Worm (Caenorhabditis elegans) whole organism, L1 larva: Measurements from ENCODE around the gene Y6E2A.7.

Source experiments
- C04F5.9 ChIP-seq: sonication (generic microtip); optimal IDR thresholded peaks from 2 replicates; lab custom pipeline; 2016; ENCODE audit warnings: missing genetic modification characterization, missing compliant biosample characterization
- C16A3.4 ChIP-seq: fragments of 150-350 bp; optimal IDR thresholded peaks from 2 replicates; lab custom pipeline; 2014; ENCODE audit warnings: missing biosample characterization, missing genetic modification characterization
- C34B4.2 ChIP-seq: sonication (generic microtip); optimal IDR thresholded peaks from 2 replicates; lab custom pipeline; 2017; ENCODE audit warnings: mild to moderate bottlenecking, missing genetic modification characterization, missing compliant biosample characterization
- Y116A8C.19 ChIP-seq: sonication (generic microtip); optimal IDR thresholded peaks from 2 replicates; lab custom pipeline; 2016; ENCODE audit warnings: missing compliant biosample characterization, missing genetic modification characterization, borderline replicate concordance
- aly-2 ChIP-seq: fragments of 150-350 bp; optimal IDR thresholded peaks from 2 replicates; lab custom pipeline; 2014; ENCODE audit warnings: missing biosample characterization, missing genetic modification characterization
- blmp-1 ChIP-seq: fragments of 150-350 bp; optimal IDR thresholded peaks from 2 replicates; lab custom pipeline; 2014; ENCODE audit warnings: missing biosample characterization, missing genetic modification characterization
- ceh-63 ChIP-seq: fragments of 200-800 bp; sonication (Bioruptor generic); optimal IDR thresholded peaks from 2 replicates; lab custom pipeline; 2018; ENCODE audit warnings: mild to moderate bottlenecking, missing genetic modification characterization, missing compliant biosample characterization
- ceh-90 ChIP-seq: sonication (generic microtip); optimal IDR thresholded peaks from 2 replicates; lab custom pipeline; 2016; ENCODE audit warnings: missing genetic modification characterization, missing compliant biosample characterization
- dsc-1 ChIP-seq: sonication (generic microtip); optimal IDR thresholded peaks from 2 replicates; lab custom pipeline; 2016; ENCODE audit warnings: mild to moderate bottlenecking, missing genetic modification characterization, missing compliant biosample characterization
- efl-1 ChIP-seq, 4 experiments: fragments of 150-350 bp; optimal IDR thresholded peaks in 3 of 4; peaks in 1 of 4; 1 replicate in 1 of 4; 2 replicates in 3 of 4; lab custom pipeline; 2014; ENCODE audit warnings: missing biosample characterization in 2 of 4, missing genetic modification characterization in 2 of 4, missing genetic modification reagents in 2 of 4
- efl-3 ChIP-seq: fragments of 200-800 bp; sonication (Bioruptor generic); optimal IDR thresholded peaks from 2 replicates; lab custom pipeline; 2018; ENCODE audit warnings: mild to moderate bottlenecking, missing genetic modification characterization, missing compliant biosample characterization
- egl-13 ChIP-seq: sonication (generic microtip); optimal IDR thresholded peaks from 2 replicates; lab custom pipeline; 2016; ENCODE audit warnings: missing genotype, missing genetic modification reagents, missing genetic modification characterization, missing compliant biosample characterization
- egl-27 ChIP-seq, 2 experiments: fragments of 150-350 bp in 1 of 2; sonication (generic microtip); optimal IDR thresholded peaks; 3 replicates each; lab custom pipeline; 2017 to 2018; ENCODE audit warnings: missing biosample characterization in 2 of 2, missing genetic modification characterization in 2 of 2, missing genetic modification reagents in 2 of 2
- elt-3 ChIP-seq, 6 experiments: fragments of 150-350 bp in 1 of 6; sonication (generic microtip); optimal IDR thresholded peaks; 2 replicates each; lab custom pipeline; 2017 to 2018; ENCODE audit warnings: missing biosample characterization in 6 of 6, missing genetic modification characterization in 6 of 6, inconsistent platforms in 1 of 6
- ets-5 ChIP-seq: fragments of 200-800 bp; sonication (Bioruptor generic); IDR thresholded peaks from 2 replicates; pipeline ENCODE4 v1.3.6; 2022; ENCODE audit warnings: missing genetic modification characterization, missing compliant biosample characterization
- fkh-4 ChIP-seq: sonication (generic microtip); optimal IDR thresholded peaks from 2 replicates; lab custom pipeline; 2016; ENCODE audit warnings: missing compliant biosample characterization, missing genetic modification characterization, borderline replicate concordance
- fkh-8 ChIP-seq: sonication (generic microtip); optimal IDR thresholded peaks from 2 replicates; lab custom pipeline; 2016; ENCODE audit warnings: mild to moderate bottlenecking, missing genetic modification characterization, missing compliant biosample characterization
- hlh-4 ChIP-seq: sonication (generic microtip); optimal IDR thresholded peaks from 2 replicates; lab custom pipeline; 2016; ENCODE audit warnings: mild to moderate bottlenecking, missing genetic modification characterization, missing compliant biosample characterization
- hpl-2 ChIP-seq: fragments of 150-350 bp; optimal IDR thresholded peaks from 2 replicates; lab custom pipeline; 2014; ENCODE audit warnings: missing biosample characterization, missing genetic modification reagents, missing genetic modification characterization
- jun-1 ChIP-seq: fragments of 150-350 bp; optimal IDR thresholded peaks from 2 replicates; lab custom pipeline; 2014; ENCODE audit warnings: missing biosample characterization, missing genetic modification reagents, missing genetic modification characterization
- lin-13 ChIP-seq: fragments of 150-350 bp; optimal IDR thresholded peaks from 2 replicates; lab custom pipeline; 2014; ENCODE audit warnings: missing biosample characterization, missing genetic modification reagents, missing genetic modification characterization
- lin-14 ChIP-seq: fragments of 200-800 bp; sonication (Bioruptor generic); optimal IDR thresholded peaks from 2 replicates; lab custom pipeline; 2018; ENCODE audit warnings: mild to moderate bottlenecking, missing genetic modification characterization, moderate library complexity, missing compliant biosample characterization
- lin-35 ChIP-seq, 2 experiments: fragments of 150-350 bp; optimal IDR thresholded peaks; 2 replicates each; lab custom pipeline; 2014; ENCODE audit warnings: missing biosample characterization in 2 of 2, missing genetic modification characterization in 2 of 2, missing genetic modification reagents in 2 of 2
- lin-39 ChIP-seq: fragments of 150-350 bp; optimal IDR thresholded peaks from 2 replicates; lab custom pipeline; 2014; ENCODE audit warnings: missing biosample characterization, missing genetic modification reagents, missing genetic modification characterization
- lsy-2 ChIP-seq, 2 experiments: fragments of 150-350 bp; optimal IDR thresholded peaks; 2 replicates each; lab custom pipeline; 2014; ENCODE audit warnings: missing biosample characterization in 2 of 2, missing genetic modification characterization in 2 of 2
- mep-1 ChIP-seq: fragments of 150-350 bp; optimal IDR thresholded peaks from 2 replicates; lab custom pipeline; 2014; ENCODE audit warnings: missing biosample characterization, missing genetic modification characterization
- nhr-12 ChIP-seq: sonication (generic microtip); optimal IDR thresholded peaks from 2 replicates; lab custom pipeline; 2017; ENCODE audit warnings: missing biosample characterization, missing genetic modification characterization
- nhr-47 ChIP-seq: sonication (generic microtip); optimal IDR thresholded peaks from 2 replicates; lab custom pipeline; 2016; ENCODE audit warnings: mild to moderate bottlenecking, missing genetic modification characterization, moderate library complexity, missing compliant biosample characterization
- nhr-71 ChIP-seq: sonication (generic microtip); optimal IDR thresholded peaks from 2 replicates; lab custom pipeline; 2016; ENCODE audit warnings: mild to moderate bottlenecking, missing genetic modification characterization, moderate library complexity, missing compliant biosample characterization
- nhr-76 ChIP-seq: sonication (generic microtip); optimal IDR thresholded peaks from 2 replicates; lab custom pipeline; 2017; ENCODE audit warnings: missing biosample characterization, missing genetic modification characterization
- nhr-77 ChIP-seq: fragments of 150-350 bp; optimal IDR thresholded peaks from 2 replicates; lab custom pipeline; 2014; ENCODE audit warnings: missing biosample characterization, missing genetic modification characterization
- nhr-85 ChIP-seq: sonication (generic microtip); peaks from one replicate; lab custom pipeline; 2016; ENCODE audit warnings: missing genetic modification characterization, inconsistent platforms, missing compliant biosample characterization
- pag-3 ChIP-seq: sonication (generic microtip); optimal IDR thresholded peaks from 2 replicates; lab custom pipeline; 2017; ENCODE audit warnings: missing genetic modification characterization, mild to moderate bottlenecking, missing compliant biosample characterization, antibody characterized with exemption, borderline replicate concordance; ENCODE audit not compliant: insufficient read depth
- pax-3 ChIP-seq: fragments of 200-800 bp; sonication (Bioruptor generic); optimal IDR thresholded peaks from 2 replicates; lab custom pipeline; 2018; ENCODE audit warnings: mild to moderate bottlenecking, missing genetic modification characterization, moderate library complexity, missing compliant biosample characterization
- pqm-1 ChIP-seq: sonication (generic microtip); optimal IDR thresholded peaks from 3 replicates; lab custom pipeline; 2017; ENCODE audit warnings: missing biosample characterization, missing genetic modification characterization
- rnt-1 ChIP-seq: sonication (generic microtip); optimal IDR thresholded peaks from 2 replicates; lab custom pipeline; 2016; ENCODE audit warnings: mild to moderate bottlenecking, missing genetic modification characterization, moderate library complexity, missing compliant biosample characterization
- snu-23 ChIP-seq: sonication (generic microtip); optimal IDR thresholded peaks from 2 replicates; lab custom pipeline; 2016; ENCODE audit warnings: missing genetic modification characterization, missing compliant biosample characterization
- sox-4 ChIP-seq: sonication (generic microtip); optimal IDR thresholded peaks from 2 replicates; lab custom pipeline; 2016; ENCODE audit warnings: missing genetic modification characterization, missing compliant biosample characterization
- swsn-7 ChIP-seq: sonication (generic microtip); optimal IDR thresholded peaks from 2 replicates; lab custom pipeline; 2016; ENCODE audit warnings: missing genetic modification characterization, missing compliant biosample characterization
- tbx-2 ChIP-seq: sonication (generic microtip); optimal IDR thresholded peaks from 2 replicates; lab custom pipeline; 2016; ENCODE audit warnings: missing genetic modification characterization, missing compliant biosample characterization
- tlp-1 ChIP-seq: fragments of 150-350 bp; optimal IDR thresholded peaks from 2 replicates; lab custom pipeline; 2014; ENCODE audit warnings: missing biosample characterization, missing genetic modification characterization
- unc-130 ChIP-seq: fragments of 150-350 bp; optimal IDR thresholded peaks from 2 replicates; lab custom pipeline; 2017; ENCODE audit warnings: missing biosample characterization, missing genetic modification characterization, inconsistent platforms
- unc-62 ChIP-seq: fragments of 150-350 bp; optimal IDR thresholded peaks from 2 replicates; lab custom pipeline; 2014; ENCODE audit warnings: missing biosample characterization, missing genetic modification reagents, missing genetic modification characterization
- vab-15 ChIP-seq: sonication (generic microtip); optimal IDR thresholded peaks from 2 replicates; lab custom pipeline; 2017; ENCODE audit warnings: missing genotype, mild to moderate bottlenecking, missing genetic modification characterization, missing compliant biosample characterization

The Y6E2A.7 gene

ce11 chrV:15685599-15685998 lies 34.1 kb upstream of the Y6E2A.7 start, which contains the start of gene nhr-196:
TSS of gene nhr-196 (plus strand) at chrV:15685716.
- TF ChIP-seq tlp-1, result no peak
- no peak for TF ChIP-seq unc-62 (GFP tag; lab: Kevin White, UChicago)
- TF ChIP-seq ceh-90 (tag; lab: Kevin White, UChicago), result no peak
- TF ChIP-seq C16A3.4 (tag; lab: Kevin White, UChicago), result no peak
- TF ChIP-seq pqm-1 (tag; lab: Kevin White, UChicago), result no peak
- no peak for TF ChIP-seq C34B4.2 (tag; lab: Kevin White, UChicago)
- peak; percentile 17 for TF ChIP-seq nhr-71 (tag; lab: Kevin White, UChicago)
- TF ChIP-seq fkh-8 (tag; lab: Kevin White, UChicago), result peak; percentile 66
- no peak for TF ChIP-seq nhr-76 (tag; lab: Kevin White, UChicago)
- TF ChIP-seq pag-3, result no peak
- no peak for TF ChIP-seq hlh-4
- TF ChIP-seq fkh-4 (tag; lab: Kevin White, UChicago), result peak; percentile 24
- TF ChIP-seq lin-14 (GFP tag; lab: Kevin White, UChicago), result no peak
- TF ChIP-seq egl-13 (tag; lab: Kevin White, UChicago), result no peak
- TF ChIP-seq aly-2 (tag; lab: Kevin White, UChicago), result no peak
- no peak for TF ChIP-seq jun-1
- TF ChIP-seq lsy-2 (tag; optimal IDR thresholded peaks at IDR 0.05; lab: Kevin White, UChicago), result no peak
- peak; percentile 80 for TF ChIP-seq pax-3 (tag; lab: Kevin White, UChicago)
- no peak for TF ChIP-seq efl-3 (GFP tag; lab: Kevin White, UChicago)
- TF ChIP-seq efl-1 (optimal IDR thresholded peaks at IDR 0.05; lab: Kevin White, UChicago), result no peak
- TF ChIP-seq efl-1 (GFP tag; optimal IDR thresholded peaks at IDR 0.05 in 1 of 2; lab: Kevin White, UChicago), result no peak
- no peak for TF ChIP-seq ets-5 (GFP tag; lab: Robert Waterston, UW)
- no peak for TF ChIP-seq mep-1
- no peak for TF ChIP-seq ceh-63 (GFP tag; lab: Kevin White, UChicago)
- no peak for TF ChIP-seq lin-13
- no peak for TF ChIP-seq C04F5.9
- TF ChIP-seq lin-39 (tag; lab: Kevin White, UChicago), result no peak
- TF ChIP-seq elt-3 (tag; optimal IDR thresholded peaks at IDR 0.05; lab: Kevin White, UChicago), result no peak
- no peak for TF ChIP-seq egl-27 (tag; optimal IDR thresholded peaks at IDR 0.05; lab: Kevin White, UChicago)
- TF ChIP-seq sox-4 (tag; lab: Kevin White, UChicago), result peak; percentile 58
- no peak for TF ChIP-seq unc-130 (tag; lab: Kevin White, UChicago)
- no peak for TF ChIP-seq rnt-1 (tag; lab: Kevin White, UChicago)
- no peak for TF ChIP-seq swsn-7
- peak; percentile 49 for TF ChIP-seq nhr-47 (tag; lab: Kevin White, UChicago)
- no peak for TF ChIP-seq vab-15 (tag; lab: Kevin White, UChicago)
- TF ChIP-seq snu-23 (GFP tag; lab: Kevin White, UChicago), result no peak
- no peak for TF ChIP-seq Y116A8C.19 (tag; lab: Kevin White, UChicago)
- no peak for TF ChIP-seq hpl-2 (GFP tag; lab: Kevin White, UChicago)
- TF ChIP-seq nhr-77 (tag; lab: Kevin White, UChicago), result no peak
- no peak for TF ChIP-seq blmp-1 (tag; lab: Kevin White, UChicago)
- TF ChIP-seq dsc-1, result peak; percentile 98
- no peak for TF ChIP-seq lin-35 (GFP tag; optimal IDR thresholded peaks at IDR 0.05; lab: Kevin White, UChicago)
- no peak for TF ChIP-seq tbx-2
- TF ChIP-seq nhr-12 (tag; lab: Kevin White, UChicago), result no peak
- no peak for TF ChIP-seq nhr-85 (tag; lab: Kevin White, UChicago)
- TF ChIP-seq, all 84 proteins: peak for 7
